Fruit fly (Drosophila melanogaster): Measurements from ENCODE around the gene Mob3.

DNA sequence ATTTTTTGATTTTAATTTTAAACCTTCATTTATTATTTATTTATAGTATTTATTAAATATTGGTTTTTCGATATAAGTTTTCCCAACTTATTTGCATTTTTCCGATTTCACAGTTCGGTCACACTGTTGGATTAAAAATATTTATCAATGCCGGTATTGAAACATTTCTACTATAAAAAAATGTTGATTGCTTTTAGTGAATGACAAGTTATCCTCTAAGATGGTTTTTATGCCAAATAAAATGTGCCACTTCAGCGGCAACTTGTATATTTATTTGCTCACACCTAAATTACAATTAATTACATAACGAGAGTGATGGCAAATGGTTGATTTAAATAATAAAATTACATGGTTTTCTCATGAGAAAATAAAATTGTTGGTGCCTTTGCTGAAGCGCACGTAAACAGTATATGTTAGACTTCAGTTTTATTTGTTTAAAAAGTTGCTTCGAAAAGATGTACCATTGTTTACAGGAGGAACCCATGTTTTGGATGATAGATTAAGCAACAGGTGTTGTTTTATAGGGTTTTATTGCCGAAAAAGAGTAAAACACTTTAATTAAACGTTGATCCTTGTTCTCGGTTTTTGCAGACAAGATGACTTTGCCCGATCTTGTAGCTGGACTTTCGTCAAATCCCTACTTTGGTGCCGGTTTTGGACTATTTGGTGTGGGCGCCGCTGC lies 42.4 kb upstream of the Mob3 start, which contains the start of gene Bcs1:
- TF ChIP-seq CG6854 (GFP tag; optimal IDR thresholded peaks at IDR 0.05) (no peak), CG8119 (GFP tag; IDR thresholded peaks at IDR 0.05) (no peak), pdm3 (GFP tag; optimal IDR thresholded peaks at IDR 0.05) (no peak), Sox102F (GFP tag; optimal IDR thresholded peaks at IDR 0.05) (no peak), CG1621 (tag; optimal IDR thresholded peaks at IDR 0.05) (no peak), Gug (GFP tag; IDR thresholded peaks at IDR 0.05) (no peak), lz (GFP tag; optimal IDR thresholded peaks at IDR 0.05) (no peak)
